Fruit fly (Drosophila melanogaster) whole organism, prepupa: ENCODE results near the gene CG10365.

Experiments
- Blimp-1 ChIP-seq: fragments of 200-800 bp; sonication (Bioruptor generic); optimal IDR thresholded peaks from 3 replicates; lab custom pipeline; 2017; ENCODE audit warnings: missing biosample characterization, missing genetic modification characterization, mild to moderate bottlenecking, moderate library complexity, missing genetic modification reagents
- CG10631 ChIP-seq: fragments of 200-800 bp; sonication (Bioruptor generic); optimal IDR thresholded peaks from 2 replicates; lab custom pipeline; 2016; ENCODE audit warnings: missing biosample characterization, missing genetic modification characterization
- CG10669 ChIP-seq: fragments of 200-800 bp; sonication (Bioruptor generic); optimal IDR thresholded peaks from 3 replicates; lab custom pipeline; 2018; ENCODE audit warnings: missing biosample characterization, mild to moderate bottlenecking, missing genetic modification characterization, moderate library complexity
- CG11294 ChIP-seq: fragments of 200-800 bp; sonication (Bioruptor generic); IDR thresholded peaks from 2 replicates; pipeline ENCODE4 v1.3.6; 2022; ENCODE audit warnings: missing biosample characterization, missing genetic modification characterization
- CG11762 ChIP-seq: fragments of 200-800 bp; sonication (Bioruptor generic); optimal IDR thresholded peaks from 3 replicates; lab custom pipeline; 2016; ENCODE audit warnings: missing biosample characterization, missing genetic modification characterization; ENCODE audit not compliant: insufficient read depth
- CG15336 ChIP-seq: fragments of 200-800 bp; sonication (Bioruptor generic); IDR thresholded peaks from 2 replicates; pipeline ENCODE4 v1.3.6; 2022; ENCODE audit warnings: missing biosample characterization, missing genetic modification characterization
- CG1621 ChIP-seq: fragments of 200-800 bp; sonication (Bioruptor generic); optimal IDR thresholded peaks from 3 replicates; lab custom pipeline; 2018; ENCODE audit warnings: missing biosample characterization, mild to moderate bottlenecking, missing genetic modification characterization
- CG16779 ChIP-seq: fragments of 200-800 bp; sonication (Bioruptor generic); optimal IDR thresholded peaks from 3 replicates; lab custom pipeline; 2017; ENCODE audit warnings: missing biosample characterization, mild to moderate bottlenecking, missing genetic modification characterization
- CG3032 ChIP-seq: fragments of 200-800 bp; optimal IDR thresholded peaks from 2 replicates; lab custom pipeline; 2019; ENCODE audit warnings: missing biosample characterization, mild to moderate bottlenecking, missing genetic modification characterization, moderate library complexity
- CG31627 ChIP-seq: fragments of 200-800 bp; sonication (Bioruptor generic); optimal IDR thresholded peaks from 3 replicates; lab custom pipeline; 2016; ENCODE audit warnings: missing biosample characterization, missing genetic modification characterization
- CG32006 ChIP-seq: fragments of 200-800 bp; sonication (Bioruptor generic); optimal IDR thresholded peaks from 3 replicates; lab custom pipeline; 2017; ENCODE audit warnings: missing biosample characterization, mild to moderate bottlenecking, missing genetic modification characterization
- CG34406 ChIP-seq: fragments of 200-800 bp; sonication (Bioruptor generic); optimal IDR thresholded peaks from 3 replicates; lab custom pipeline; 2016; ENCODE audit warnings: missing biosample characterization, missing genetic modification characterization
- CG3919 ChIP-seq: fragments of 200-800 bp; sonication (Bioruptor generic); optimal IDR thresholded peaks from 3 replicates; lab custom pipeline; 2016; ENCODE audit warnings: missing biosample characterization, missing genetic modification characterization
- CG4318 ChIP-seq: fragments of 200-800 bp; sonication (Bioruptor generic); optimal IDR thresholded peaks from 3 replicates; lab custom pipeline; 2017; ENCODE audit warnings: missing biosample characterization, mild to moderate bottlenecking, missing genetic modification characterization
- CG6163 ChIP-seq: fragments of 200-800 bp; sonication (Bioruptor generic); IDR thresholded peaks from 3 replicates; pipeline ENCODE4 v1.3.6; 2022; ENCODE audit warnings: missing biosample characterization, missing genetic modification characterization
- CG6276 ChIP-seq: fragments of 200-800 bp; sonication (Bioruptor generic); optimal IDR thresholded peaks from 2 replicates; lab custom pipeline; 2017; ENCODE audit warnings: missing biosample characterization, mild to moderate bottlenecking, missing genetic modification characterization
- CG6792 ChIP-seq: fragments of 200-800 bp; sonication (Bioruptor generic); optimal IDR thresholded peaks from 3 replicates; lab custom pipeline; 2016; ENCODE audit warnings: missing biosample characterization, missing genetic modification characterization
- CG6808 ChIP-seq: fragments of 200-800 bp; sonication (Bioruptor generic); optimal IDR thresholded peaks from 3 replicates; lab custom pipeline; 2017; ENCODE audit warnings: missing biosample characterization, missing genetic modification characterization, mild to moderate bottlenecking, moderate library complexity, missing genetic modification reagents
- CG6854 ChIP-seq: fragments of 200-800 bp; sonication (Bioruptor generic); optimal IDR thresholded peaks from 2 replicates; lab custom pipeline; 2017; ENCODE audit warnings: missing biosample characterization, mild to moderate bottlenecking, missing genetic modification characterization
- CG7368 ChIP-seq: fragments of 200-800 bp; sonication (Bioruptor generic); optimal IDR thresholded peaks from 3 replicates; lab custom pipeline; 2016; ENCODE audit warnings: missing biosample characterization, missing genetic modification characterization
- CG8119 ChIP-seq: fragments of 200-800 bp; sonication (Bioruptor generic); IDR thresholded peaks from 3 replicates; pipeline ENCODE4 v1.3.6; 2022; ENCODE audit warnings: missing biosample characterization, missing genetic modification characterization
- CG8632 ChIP-seq: fragments of 200-800 bp; sonication (Bioruptor generic); optimal IDR thresholded peaks from 3 replicates; lab custom pipeline; 2016; ENCODE audit warnings: missing biosample characterization, missing genetic modification characterization
- CG9139 ChIP-seq: fragments of 200-800 bp; sonication (Bioruptor generic); optimal IDR thresholded peaks from 3 replicates; lab custom pipeline; 2017; ENCODE audit warnings: missing biosample characterization, mild to moderate bottlenecking, missing genetic modification characterization
- Eip75B ChIP-seq: fragments of 200-800 bp; sonication (Bioruptor generic); optimal IDR thresholded peaks from 3 replicates; lab custom pipeline; 2016; ENCODE audit warnings: missing biosample characterization, missing genetic modification characterization
- Eip78C ChIP-seq: fragments of 200-800 bp; sonication (Bioruptor generic); peaks from one replicate; lab custom pipeline; 2016; ENCODE audit warnings: missing biosample characterization, missing genetic modification characterization
- Eip93F ChIP-seq: fragments of 200-800 bp; sonication (Bioruptor generic); optimal IDR thresholded peaks from 2 replicates; lab custom pipeline; 2016; ENCODE audit warnings: missing biosample characterization, mild to moderate bottlenecking, missing genetic modification characterization
- Ets21C ChIP-seq: fragments of 200-800 bp; sonication (Bioruptor generic); optimal IDR thresholded peaks from 3 replicates; lab custom pipeline; 2016; ENCODE audit warnings: missing biosample characterization, missing genetic modification characterization
- Gug ChIP-seq: fragments of 200-800 bp; sonication (Bioruptor generic); IDR thresholded peaks from 2 replicates; pipeline ENCODE4 v1.3.6; 2022; ENCODE audit warnings: missing biosample characterization, missing genetic modification characterization
- Hr39 ChIP-seq: fragments of 200-800 bp; sonication (Bioruptor generic); optimal IDR thresholded peaks from 2 replicates; lab custom pipeline; 2016; ENCODE audit warnings: missing biosample characterization, missing genetic modification characterization
- Hr4 ChIP-seq: fragments of 200-800 bp; sonication (Bioruptor generic); optimal IDR thresholded peaks from 3 replicates; lab custom pipeline; 2016; ENCODE audit warnings: missing biosample characterization, missing genetic modification characterization
- Lpt ChIP-seq: fragments of 200-800 bp; sonication (Bioruptor generic); optimal IDR thresholded peaks from 3 replicates; lab custom pipeline; 2016; ENCODE audit warnings: missing biosample characterization, missing genetic modification characterization
- Met ChIP-seq: fragments of 200-800 bp; sonication (Bioruptor generic); optimal IDR thresholded peaks from 3 replicates; lab custom pipeline; 2016; ENCODE audit warnings: missing biosample characterization, missing genetic modification characterization
- OdsH ChIP-seq: fragments of 200-800 bp; sonication (Bioruptor generic); optimal IDR thresholded peaks from 3 replicates; lab custom pipeline; 2016; ENCODE audit warnings: missing biosample characterization, missing genetic modification characterization
- Smox ChIP-seq: fragments of 200-800 bp; sonication (Bioruptor generic); optimal IDR thresholded peaks from 3 replicates; lab custom pipeline; 2016; ENCODE audit warnings: missing biosample characterization, missing genetic modification characterization
- Sox102F ChIP-seq: fragments of 200-800 bp; sonication (Bioruptor generic); optimal IDR thresholded peaks from 2 replicates; lab custom pipeline; 2016; ENCODE audit warnings: missing biosample characterization, mild to moderate bottlenecking, missing genetic modification characterization
- Sox15 ChIP-seq: fragments of 200-800 bp; sonication (Bioruptor generic); optimal IDR thresholded peaks from 3 replicates; lab custom pipeline; 2016; ENCODE audit warnings: missing biosample characterization, missing genetic modification characterization
- achi ChIP-seq: fragments of 200-800 bp; sonication (Bioruptor generic); optimal IDR thresholded peaks from 3 replicates; lab custom pipeline; 2016; ENCODE audit warnings: missing biosample characterization, missing genetic modification characterization
- cyc ChIP-seq: fragments of 200-800 bp; sonication (Bioruptor generic); optimal IDR thresholded peaks from 3 replicates; lab custom pipeline; 2016; ENCODE audit warnings: missing biosample characterization, missing genetic modification characterization
- dac ChIP-seq: fragments of 200-800 bp; sonication (Bioruptor generic); optimal IDR thresholded peaks from 2 replicates; lab custom pipeline; 2017; ENCODE audit warnings: missing biosample characterization, mild to moderate bottlenecking, missing genetic modification characterization
- dsx ChIP-seq: fragments of 200-800 bp; optimal IDR thresholded peaks from 3 replicates; lab custom pipeline; 2019; ENCODE audit warnings: missing biosample characterization, mild to moderate bottlenecking, missing genetic modification characterization, moderate library complexity; ENCODE audit not compliant: poor library complexity, severe bottlenecking
- eg ChIP-seq: fragments of 200-800 bp; sonication (Bioruptor generic); IDR thresholded peaks from 3 replicates; pipeline ENCODE4 v1.3.6; 2022; ENCODE audit warnings: missing biosample characterization, missing genetic modification characterization
- esn ChIP-seq: fragments of 200-800 bp; sonication (Bioruptor generic); optimal IDR thresholded peaks from 2 replicates; lab custom pipeline; 2016; ENCODE audit warnings: missing biosample characterization, mild to moderate bottlenecking, missing genetic modification characterization, moderate library complexity
- fd59A ChIP-seq: fragments of 200-800 bp; sonication (Bioruptor generic); optimal IDR thresholded peaks from 2 replicates; lab custom pipeline; 2017; ENCODE audit warnings: missing biosample characterization, mild to moderate bottlenecking, missing genetic modification characterization, missing genetic modification reagents
- fd85E ChIP-seq: fragments of 200-800 bp; sonication (Bioruptor generic); optimal IDR thresholded peaks from 3 replicates; lab custom pipeline; 2016; ENCODE audit warnings: missing biosample characterization, missing genetic modification characterization
- fkh ChIP-seq: fragments of 200-800 bp; sonication (Bioruptor generic); optimal IDR thresholded peaks from 3 replicates; lab custom pipeline; 2017; ENCODE audit warnings: missing biosample characterization, mild to moderate bottlenecking, missing genetic modification characterization, moderate library complexity
- lz ChIP-seq: fragments of 200-800 bp; sonication (Bioruptor generic); optimal IDR thresholded peaks from 3 replicates; lab custom pipeline; 2016; ENCODE audit warnings: missing biosample characterization, missing genetic modification characterization
- net ChIP-seq: fragments of 200-800 bp; sonication (Bioruptor generic); optimal IDR thresholded peaks from 3 replicates; lab custom pipeline; 2016; ENCODE audit warnings: missing biosample characterization, missing genetic modification characterization
- pdm3 ChIP-seq: fragments of 200-800 bp; sonication (Bioruptor generic); optimal IDR thresholded peaks from 3 replicates; lab custom pipeline; 2016; ENCODE audit warnings: missing biosample characterization, missing genetic modification characterization
- salr ChIP-seq, 2 experiments: fragments of 200-800 bp; sonication (Bioruptor generic); optimal IDR thresholded peaks; 3 replicates each; lab custom pipeline; 2016 to 2018; ENCODE audit warnings: missing biosample characterization in 2 of 2, missing genetic modification characterization in 2 of 2, mild to moderate bottlenecking in 1 of 2
- spab ChIP-seq: fragments of 200-800 bp; sonication (Bioruptor generic); optimal IDR thresholded peaks from 2 replicates; lab custom pipeline; 2017; ENCODE audit warnings: missing biosample characterization, mild to moderate bottlenecking, missing genetic modification characterization, missing genetic modification reagents
- ss ChIP-seq, 2 experiments: fragments of 200-800 bp; sonication (Bioruptor generic); optimal IDR thresholded peaks; 2 replicates in 1 of 2; 3 replicates in 1 of 2; lab custom pipeline; 2017 to 2018; ENCODE audit warnings: mild to moderate bottlenecking in 2 of 2, missing biosample characterization in 2 of 2, missing genetic modification characterization in 2 of 2, moderate library complexity in 1 of 2
- svp ChIP-seq: fragments of 200-800 bp; sonication (Bioruptor generic); peaks from one replicate; lab custom pipeline; 2016; ENCODE audit warnings: missing biosample characterization, missing genetic modification characterization
- vri ChIP-seq: fragments of 200-800 bp; sonication (Bioruptor generic); optimal IDR thresholded peaks from 3 replicates; lab custom pipeline; 2016; ENCODE audit warnings: missing biosample characterization, mild to moderate bottlenecking, missing genetic modification characterization

CG10365 gene

DNA sequence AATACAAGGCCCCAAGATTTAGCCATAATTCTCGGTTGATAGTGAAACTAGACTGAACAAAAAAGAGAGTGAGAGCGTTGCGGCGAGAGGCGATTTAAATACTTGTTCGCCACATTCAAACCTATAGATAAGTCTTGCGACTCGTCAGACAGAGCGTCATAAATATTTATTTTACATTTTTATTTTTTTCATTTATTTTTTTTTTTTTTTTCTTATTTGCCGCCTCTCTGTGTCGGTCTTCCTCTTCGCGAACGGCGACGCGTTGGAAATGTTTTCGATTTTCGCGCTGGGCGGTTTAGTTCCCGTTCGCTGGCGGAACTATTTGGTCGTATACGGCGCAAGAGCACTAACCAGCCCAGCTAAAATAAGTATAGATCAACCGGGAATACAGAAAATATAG lies 5.0 kb downstream of the CG10365 start:
- TF ChIP-seq lz = no peak
- TF ChIP-seq CG8119 (GFP tag; lab: Robert Waterston, UW) = peak; percentile 74; the same call in 2 of the 3 replicates
- TF ChIP-seq achi (GFP tag; lab: Kevin White, UChicago) = peak; percentile 10
- peak; percentile 74 for TF ChIP-seq svp (GFP tag; lab: Kevin White, UChicago)
- TF ChIP-seq CG6276 (GFP tag; lab: Kevin White, UChicago) = peak; percentile 49
- no peak for TF ChIP-seq Ets21C
- TF ChIP-seq CG15336 (GFP tag; lab: Robert Waterston, UW) = peak; percentile 36; the same call in 1 of the 2 replicates
- TF ChIP-seq Met (GFP tag; lab: Kevin White, UChicago) = no peak
- peak; percentile 33 for TF ChIP-seq net (GFP tag; lab: Kevin White, UChicago)
- no peak for TF ChIP-seq CG7368 (GFP tag; lab: Kevin White, UChicago)
- TF ChIP-seq CG11294 (GFP tag; lab: Robert Waterston, UW) = no peak
- TF ChIP-seq CG31627 (GFP tag; lab: Kevin White, UChicago) = no peak
- peak; percentile 44 for TF ChIP-seq CG10669 (GFP tag; lab: Kevin White, UChicago)
- TF ChIP-seq vri (GFP tag; lab: Kevin White, UChicago) = no peak
- no peak for TF ChIP-seq Sox102F (GFP tag; lab: Kevin White, UChicago)
- no peak for TF ChIP-seq CG6792
- TF ChIP-seq CG32006 (GFP tag; lab: Kevin White, UChicago) = peak; percentile 21
- peak; percentile 1 for TF ChIP-seq Eip93F (GFP tag; lab: Kevin White, UChicago)
- TF ChIP-seq CG3919 (GFP tag; lab: Kevin White, UChicago) = no peak
- no peak for TF ChIP-seq dac (GFP tag; lab: Kevin White, UChicago)
- peak; percentile 66 for TF ChIP-seq CG16779 (tag; lab: Kevin White, UChicago)
- TF ChIP-seq Gug (GFP tag; lab: Robert Waterston, UW) = no peak
- TF ChIP-seq eg = peak; percentile 78
- TF ChIP-seq salr (GFP tag; optimal IDR thresholded peaks at IDR 0.05; lab: Kevin White, UChicago) = no peak
- peak; percentile 6 for TF ChIP-seq spab (GFP tag; lab: Kevin White, UChicago)
- no peak for TF ChIP-seq Hr4 (GFP tag; lab: Kevin White, UChicago)
- TF ChIP-seq CG6808 (GFP tag; lab: Kevin White, UChicago) = peak; percentile 65
- TF ChIP-seq Eip75B (GFP tag; lab: Kevin White, UChicago) = peak; percentile 16
- TF ChIP-seq CG34406 (GFP tag; lab: Kevin White, UChicago) = no peak
- no peak for TF ChIP-seq esn (GFP tag; lab: Kevin White, UChicago)
- peak; percentile 8 for TF ChIP-seq CG1621 (tag; lab: Kevin White, UChicago)
- TF ChIP-seq Blimp-1 (GFP tag; lab: Kevin White, UChicago) = no peak
- TF ChIP-seq CG4318 (GFP tag; lab: Kevin White, UChicago) = no peak
- TF ChIP-seq dsx = peak; percentile 46
- peak; percentile 60 to 77 for TF ChIP-seq ss (GFP tag; optimal IDR thresholded peaks at IDR 0.05; lab: Kevin White, UChicago)
- peak; percentile 61 for TF ChIP-seq CG9139
- TF ChIP-seq CG10631 (GFP tag; lab: Kevin White, UChicago) = no peak
- TF ChIP-seq CG11762 (GFP tag; lab: Kevin White, UChicago) = no peak
- TF ChIP-seq OdsH (GFP tag; lab: Kevin White, UChicago) = no peak
- TF ChIP-seq Eip78C (GFP tag; lab: Kevin White, UChicago) = peak; percentile 71
- no peak for TF ChIP-seq fd85E (GFP tag; lab: Kevin White, UChicago)
- TF ChIP-seq CG6163 = peak; percentile 81
- no peak for TF ChIP-seq fd59A (GFP tag; lab: Kevin White, UChicago)
- no peak for TF ChIP-seq CG6854 (GFP tag; lab: Kevin White, UChicago)
- no peak for TF ChIP-seq Smox (GFP tag; lab: Kevin White, UChicago)
- no peak for TF ChIP-seq Hr39
- no peak for TF ChIP-seq pdm3 (GFP tag; lab: Kevin White, UChicago)
- no peak for TF ChIP-seq Sox15
- peak; percentile 12 for TF ChIP-seq fkh (GFP tag; lab: Kevin White, UChicago)
- TF ChIP-seq CG8632 (GFP tag; lab: Kevin White, UChicago) = no peak
- TF ChIP-seq CG3032 (tag; lab: Kevin White, UChicago) = peak; percentile 27
- no peak for TF ChIP-seq cyc (GFP tag; lab: Kevin White, UChicago)
- peak; percentile 10 for TF ChIP-seq Lpt (GFP tag; lab: Kevin White, UChicago)
